Worm (Caenorhabditis elegans) whole organism, L1 larva: Measurements from ENCODE around the gene set-13.
"Not testable (repeated sequence)": the region's sequence is repeated elsewhere in the genome, so short reads cannot be mapped to it uniquely, and the experiment has no call there.

Experiments used
- F16B12.6 ChIP-seq: fragments of 150-350 bp; optimal IDR thresholded peaks from 2 replicates; lab custom pipeline; 2014; ENCODE audit warnings: missing biosample characterization, missing genetic modification characterization
- alr-1 ChIP-seq: fragments of 200-800 bp; sonication (Bioruptor generic); optimal IDR thresholded peaks from 2 replicates; lab custom pipeline; 2018; ENCODE audit warnings: borderline replicate concordance, mild to moderate bottlenecking, missing genetic modification characterization, missing compliant biosample characterization
- aly-2 ChIP-seq: fragments of 150-350 bp; optimal IDR thresholded peaks from 2 replicates; lab custom pipeline; 2014; ENCODE audit warnings: missing biosample characterization, missing genetic modification characterization
- ama-1 ChIP-seq: fragments of 150-350 bp; optimal IDR thresholded peaks from 2 replicates; lab custom pipeline; 2014
- ceh-82 ChIP-seq, 3 experiments: fragments of 150-350 bp in 1 of 3; sonication (generic microtip) in 2 of 3; optimal IDR thresholded peaks; 2 replicates each; lab custom pipeline; 2014 to 2017; ENCODE audit warnings: missing biosample characterization in 3 of 3, missing genetic modification characterization in 3 of 3
- ceh-88 ChIP-seq: fragments of 200-800 bp; sonication (Bioruptor generic); IDR thresholded peaks from 2 replicates; pipeline ENCODE4 v1.3.6; 2022; ENCODE audit warnings: missing genetic modification characterization, missing compliant biosample characterization
- efl-3 ChIP-seq: fragments of 200-800 bp; sonication (Bioruptor generic); optimal IDR thresholded peaks from 2 replicates; lab custom pipeline; 2018; ENCODE audit warnings: mild to moderate bottlenecking, missing genetic modification characterization, missing compliant biosample characterization
- egl-13 ChIP-seq: sonication (generic microtip); optimal IDR thresholded peaks from 2 replicates; lab custom pipeline; 2016; ENCODE audit warnings: missing genotype, missing genetic modification reagents, missing genetic modification characterization, missing compliant biosample characterization
- elt-3 ChIP-seq, 6 experiments: fragments of 150-350 bp in 1 of 6; sonication (generic microtip); optimal IDR thresholded peaks; 2 replicates each; lab custom pipeline; 2017 to 2018; ENCODE audit warnings: missing biosample characterization in 6 of 6, missing genetic modification characterization in 6 of 6, inconsistent platforms in 1 of 6
- ets-5 ChIP-seq: fragments of 200-800 bp; sonication (Bioruptor generic); IDR thresholded peaks from 2 replicates; pipeline ENCODE4 v1.3.6; 2022; ENCODE audit warnings: missing genetic modification characterization, missing compliant biosample characterization
- fkh-10 ChIP-seq: sonication (generic microtip); optimal IDR thresholded peaks from 2 replicates; lab custom pipeline; 2017; ENCODE audit warnings: missing biosample characterization, missing genetic modification reagents, missing genetic modification characterization
- fkh-8 ChIP-seq: sonication (generic microtip); optimal IDR thresholded peaks from 2 replicates; lab custom pipeline; 2016; ENCODE audit warnings: mild to moderate bottlenecking, missing genetic modification characterization, missing compliant biosample characterization
- fos-1 ChIP-seq: fragments of 150-350 bp; optimal IDR thresholded peaks from 2 replicates; lab custom pipeline; 2014; ENCODE audit warnings: missing biosample characterization, missing genetic modification characterization
- grh-1 ChIP-seq: fragments of 200-800 bp; sonication (Bioruptor generic); IDR thresholded peaks from 2 replicates; pipeline ENCODE4 v1.3.6; 2022; ENCODE audit warnings: missing genetic modification reagents, missing genetic modification characterization, missing compliant biosample characterization
- hlh-17 ChIP-seq: fragments of 200-800 bp; sonication (Bioruptor generic); optimal IDR thresholded peaks from 2 replicates; lab custom pipeline; 2018; ENCODE audit warnings: missing genetic modification characterization, mild to moderate bottlenecking, missing compliant biosample characterization, moderate library complexity, borderline replicate concordance
- hpl-2 ChIP-seq: fragments of 150-350 bp; optimal IDR thresholded peaks from 2 replicates; lab custom pipeline; 2014; ENCODE audit warnings: missing biosample characterization, missing genetic modification reagents, missing genetic modification characterization
- isw-1 ChIP-seq: fragments of 200-800 bp; sonication (Bioruptor generic); IDR thresholded peaks from 2 replicates; pipeline ENCODE4 v1.3.6; 2022; ENCODE audit warnings: missing genetic modification characterization, missing compliant biosample characterization
- lin-13 ChIP-seq: fragments of 150-350 bp; optimal IDR thresholded peaks from 2 replicates; lab custom pipeline; 2014; ENCODE audit warnings: missing biosample characterization, missing genetic modification reagents, missing genetic modification characterization
- lin-14 ChIP-seq: fragments of 200-800 bp; sonication (Bioruptor generic); optimal IDR thresholded peaks from 2 replicates; lab custom pipeline; 2018; ENCODE audit warnings: mild to moderate bottlenecking, missing genetic modification characterization, moderate library complexity, missing compliant biosample characterization
- lin-39 ChIP-seq: fragments of 150-350 bp; optimal IDR thresholded peaks from 2 replicates; lab custom pipeline; 2014; ENCODE audit warnings: missing biosample characterization, missing genetic modification reagents, missing genetic modification characterization
- lir-3 ChIP-seq: sonication (generic microtip); optimal IDR thresholded peaks from 2 replicates; lab custom pipeline; 2016; ENCODE audit warnings: mild to moderate bottlenecking, missing genetic modification characterization, moderate library complexity, missing compliant biosample characterization; ENCODE audit not compliant: poor library complexity
- mep-1 ChIP-seq: fragments of 150-350 bp; optimal IDR thresholded peaks from 2 replicates; lab custom pipeline; 2014; ENCODE audit warnings: missing biosample characterization, missing genetic modification characterization
- nhr-12 ChIP-seq: sonication (generic microtip); optimal IDR thresholded peaks from 2 replicates; lab custom pipeline; 2017; ENCODE audit warnings: missing biosample characterization, missing genetic modification characterization
- nhr-237 ChIP-seq: fragments of 150-350 bp; optimal IDR thresholded peaks from 2 replicates; lab custom pipeline; 2014; ENCODE audit warnings: missing biosample characterization, missing genetic modification characterization
- nhr-71 ChIP-seq: sonication (generic microtip); optimal IDR thresholded peaks from 2 replicates; lab custom pipeline; 2016; ENCODE audit warnings: mild to moderate bottlenecking, missing genetic modification characterization, moderate library complexity, missing compliant biosample characterization
- nhr-85 ChIP-seq: sonication (generic microtip); peaks from one replicate; lab custom pipeline; 2016; ENCODE audit warnings: missing genetic modification characterization, inconsistent platforms, missing compliant biosample characterization
- nhr-90 ChIP-seq: sonication (generic microtip); optimal IDR thresholded peaks from 2 replicates; lab custom pipeline; 2016; ENCODE audit warnings: mild to moderate bottlenecking, missing genetic modification characterization, missing compliant biosample characterization; ENCODE audit not compliant: poor library complexity
- pax-3 ChIP-seq: fragments of 200-800 bp; sonication (Bioruptor generic); optimal IDR thresholded peaks from 2 replicates; lab custom pipeline; 2018; ENCODE audit warnings: mild to moderate bottlenecking, missing genetic modification characterization, moderate library complexity, missing compliant biosample characterization
- pqm-1 ChIP-seq: sonication (generic microtip); optimal IDR thresholded peaks from 3 replicates; lab custom pipeline; 2017; ENCODE audit warnings: missing biosample characterization, missing genetic modification characterization
- rnt-1 ChIP-seq: sonication (generic microtip); optimal IDR thresholded peaks from 2 replicates; lab custom pipeline; 2016; ENCODE audit warnings: mild to moderate bottlenecking, missing genetic modification characterization, moderate library complexity, missing compliant biosample characterization
- snpc-4 ChIP-seq: fragments of 150-350 bp; optimal IDR thresholded peaks from 2 replicates; lab custom pipeline; 2014; ENCODE audit warnings: missing biosample characterization, missing genetic modification characterization
- sox-4 ChIP-seq: sonication (generic microtip); optimal IDR thresholded peaks from 2 replicates; lab custom pipeline; 2016; ENCODE audit warnings: missing genetic modification characterization, missing compliant biosample characterization
- sptf-1 ChIP-seq: fragments of 150-350 bp; optimal IDR thresholded peaks from 2 replicates; lab custom pipeline; 2014; ENCODE audit warnings: missing biosample characterization, missing genetic modification characterization
- tbx-2 ChIP-seq: sonication (generic microtip); optimal IDR thresholded peaks from 2 replicates; lab custom pipeline; 2016; ENCODE audit warnings: missing genetic modification characterization, missing compliant biosample characterization
- unc-86 ChIP-seq: sonication (generic microtip); optimal IDR thresholded peaks from 2 replicates; lab custom pipeline; 2016; ENCODE audit warnings: missing genetic modification characterization, missing compliant biosample characterization
- unc-98 ChIP-seq: fragments of 200-800 bp; sonication (Bioruptor generic); IDR thresholded peaks from 2 replicates; pipeline ENCODE4 v1.3.6; 2022; ENCODE audit warnings: missing genetic modification characterization, missing compliant biosample characterization
- vab-15 ChIP-seq: sonication (generic microtip); optimal IDR thresholded peaks from 2 replicates; lab custom pipeline; 2017; ENCODE audit warnings: missing genotype, mild to moderate bottlenecking, missing genetic modification characterization, missing compliant biosample characterization
- xbp-1 ChIP-seq: sonication (generic microtip); optimal IDR thresholded peaks from 2 replicates; lab custom pipeline; 2016; ENCODE audit warnings: missing genetic modification characterization, missing compliant biosample characterization
- zip-4 ChIP-seq: fragments of 200-800 bp; sonication (Bioruptor generic); optimal IDR thresholded peaks from 2 replicates; lab custom pipeline; 2018; ENCODE audit warnings: mild to moderate bottlenecking, missing genetic modification characterization, moderate library complexity, missing compliant biosample characterization
- ztf-11 ChIP-seq, 2 experiments: sonication (generic microtip); optimal IDR thresholded peaks; 2 replicates each; lab custom pipeline; 2016 to 2017; ENCODE audit warnings: missing genetic modification characterization in 2 of 2, missing biosample characterization in 1 of 2, missing compliant biosample characterization in 1 of 2

Gene set-13

ce11 chrII:2836853-2837252 lies 20.1 kb downstream of the set-13 start, which contains the start of gene K12H6.7:
Gene K12H6.7, minus strand, starts transcription at chrII:2836953.
- no peak for TF ChIP-seq egl-13 (tag; lab: Kevin White, UChicago)
- no peak for TF ChIP-seq sptf-1 (tag; lab: Kevin White, UChicago)
- TF ChIP-seq pqm-1, result no peak
- TF ChIP-seq fkh-8, result no peak
- no peak for TF ChIP-seq fos-1
- TF ChIP-seq alr-1, result no peak
- no peak for TF ChIP-seq F16B12.6 (tag; lab: Kevin White, UChicago)

- not testable (repeated sequence) for TF ChIP-seq grh-1 (GFP tag; lab: Robert Waterston, UW); nhr-71 (tag; lab: Kevin White, UChicago); ama-1 (lab: Kevin White, UChicago)
These were observed 22.2 kb downstream of the set-13 start, which contains the start of gene Y110A2AL.4 for ce11 chrII:2839004-2839403. Gene Y110A2AL.4, plus strand, starts transcription at chrII:2839304.

- no peak for TF ChIP-seq rnt-1
- no peak for TF ChIP-seq snpc-4 (tag; lab: Kevin White, UChicago)
- TF ChIP-seq unc-98, result no peak
- no peak for TF ChIP-seq grh-1 (GFP tag; lab: Robert Waterston, UW)
- no peak for TF ChIP-seq egl-13 (tag; lab: Kevin White, UChicago)
- no peak for TF ChIP-seq ets-5 (GFP tag; lab: Robert Waterston, UW)
- TF ChIP-seq vab-15 (tag; lab: Kevin White, UChicago), result no peak
- no peak for TF ChIP-seq efl-3 (GFP tag; lab: Kevin White, UChicago)
- TF ChIP-seq lir-3 (tag; lab: Kevin White, UChicago), result no peak
- no peak for TF ChIP-seq isw-1
- no peak for TF ChIP-seq F16B12.6 (tag; lab: Kevin White, UChicago)
- no peak for TF ChIP-seq elt-3 (tag; optimal IDR thresholded peaks at IDR 0.05; lab: Kevin White, UChicago)
- no peak for TF ChIP-seq nhr-85 (tag; lab: Kevin White, UChicago)
- TF ChIP-seq fkh-10 (GFP tag; lab: Kevin White, UChicago), result no peak
- TF ChIP-seq pax-3, result no peak
- TF ChIP-seq nhr-71 (tag; lab: Kevin White, UChicago), result no peak
- TF ChIP-seq sox-4 (tag; lab: Kevin White, UChicago), result no peak
- TF ChIP-seq lin-14 (GFP tag; lab: Kevin White, UChicago), result no peak
- no peak for TF ChIP-seq ceh-88 (GFP tag; lab: Robert Waterston, UW)
- no peak for TF ChIP-seq lin-13
- TF ChIP-seq, all 84 proteins: peak for 0
These were observed 24.8 kb downstream of the set-13 start, which contains the start of gene Y110A2AL.6 for ce11 chrII:2841529-2841928. Gene Y110A2AL.6, minus strand, starts transcription at chrII:2841629.

ce11 chrII:2843088-2843487 lies 26.3 kb downstream of the set-13 start, which contains the start of gene Y110A2AL.7:
Gene Y110A2AL.7, minus strand, starts transcription at chrII:2843188.
- TF ChIP-seq zip-4 (GFP tag; lab: Kevin White, UChicago), result no peak
- TF ChIP-seq ztf-11 (tag; optimal IDR thresholded peaks at IDR 0.05; lab: Kevin White, UChicago), result no peak
- TF ChIP-seq ceh-82 (tag; optimal IDR thresholded peaks at IDR 0.05; lab: Kevin White, UChicago), result no peak
- no peak for TF ChIP-seq hpl-2 (GFP tag; lab: Kevin White, UChicago)
- no peak for TF ChIP-seq unc-86
- TF ChIP-seq F16B12.6 (tag; lab: Kevin White, UChicago), result no peak
- TF ChIP-seq nhr-90 (tag; lab: Kevin White, UChicago), result no peak
- no peak for TF ChIP-seq xbp-1
- TF ChIP-seq elt-3 (tag; optimal IDR thresholded peaks at IDR 0.05; lab: Kevin White, UChicago), result no peak
- no peak for TF ChIP-seq aly-2 (tag; lab: Kevin White, UChicago)
- no peak for TF ChIP-seq nhr-237 (tag; lab: Kevin White, UChicago)
- no peak for TF ChIP-seq mep-1 (tag; lab: Kevin White, UChicago)
- TF ChIP-seq hlh-17 (GFP tag; lab: Kevin White, UChicago), result no peak
- TF ChIP-seq unc-98, result no peak
- no peak for TF ChIP-seq lin-39 (tag; lab: Kevin White, UChicago)
- no peak for TF ChIP-seq nhr-12 (tag; lab: Kevin White, UChicago)
- no peak for TF ChIP-seq isw-1
- TF ChIP-seq tbx-2 (tag; lab: Kevin White, UChicago), result no peak
- no peak for TF ChIP-seq lin-13
